Worm (Caenorhabditis elegans) whole organism, L1 larva: Measurements from ENCODE around the gene oac-53.

Experiments used
- ama-1 ChIP-seq: fragments of 150-350 bp; optimal IDR thresholded peaks from 2 replicates; lab custom pipeline; 2014
- ces-1 ChIP-seq: fragments of 150-350 bp; optimal IDR thresholded peaks from 2 replicates; lab custom pipeline; 2014; ENCODE audit warnings: missing biosample characterization, missing genetic modification reagents, missing genetic modification characterization
- efl-1 ChIP-seq, 4 experiments: fragments of 150-350 bp; optimal IDR thresholded peaks in 3 of 4; peaks in 1 of 4; 1 replicate in 1 of 4; 2 replicates in 3 of 4; lab custom pipeline; 2014; ENCODE audit warnings: missing biosample characterization in 2 of 4, missing genetic modification characterization in 2 of 4, missing genetic modification reagents in 2 of 4
- nhr-77 ChIP-seq: fragments of 150-350 bp; optimal IDR thresholded peaks from 2 replicates; lab custom pipeline; 2014; ENCODE audit warnings: missing biosample characterization, missing genetic modification characterization
- pqm-1 ChIP-seq: sonication (generic microtip); optimal IDR thresholded peaks from 3 replicates; lab custom pipeline; 2017; ENCODE audit warnings: missing biosample characterization, missing genetic modification characterization
- snpc-4 ChIP-seq: fragments of 150-350 bp; optimal IDR thresholded peaks from 2 replicates; lab custom pipeline; 2014; ENCODE audit warnings: missing biosample characterization, missing genetic modification characterization
- unc-86 ChIP-seq: sonication (generic microtip); optimal IDR thresholded peaks from 2 replicates; lab custom pipeline; 2016; ENCODE audit warnings: missing genetic modification characterization, missing compliant biosample characterization
- ztf-11 ChIP-seq, 2 experiments: sonication (generic microtip); optimal IDR thresholded peaks; 2 replicates each; lab custom pipeline; 2016 to 2017; ENCODE audit warnings: missing genetic modification characterization in 2 of 2, missing biosample characterization in 1 of 2, missing compliant biosample characterization in 1 of 2

ce11 chrV:16595140-16595791, 32.5 kb downstream of the oac-53 start, which contains the start of gene cpl-1:
- TF ChIP-seq unc-86: no peak
- no peak for TF ChIP-seq ces-1
- TF ChIP-seq snpc-4 (tag; lab: Kevin White, UChicago): no peak
- no peak for TF ChIP-seq efl-1 (optimal IDR thresholded peaks at IDR 0.05; lab: Kevin White, UChicago)
- TF ChIP-seq efl-1 (GFP tag; optimal IDR thresholded peaks at IDR 0.05 in 1 of 2; lab: Kevin White, UChicago): peak in 1 of 2 experiments; percentile 87
- TF ChIP-seq ztf-11 (tag; optimal IDR thresholded peaks at IDR 0.05; lab: Kevin White, UChicago): no peak
- peak; percentile 88 for TF ChIP-seq ama-1 (lab: Kevin White, UChicago)
- no peak for TF ChIP-seq nhr-77 (tag; lab: Kevin White, UChicago)
- no peak for TF ChIP-seq pqm-1 (tag; lab: Kevin White, UChicago)
